Fruit fly (Drosophila melanogaster) whole organism, adult: ENCODE measurements around the gene CG1983.

Source experiments
- CG11617 ChIP-seq: fragments of 200-800 bp; sonication (Bioruptor generic); optimal IDR thresholded peaks from 2 replicates; lab custom pipeline; 2017; ENCODE audit warnings: mild to moderate bottlenecking, missing biosample characterization, missing genetic modification reagents, missing genetic modification characterization
- CG14711 ChIP-seq: fragments of 200-800 bp; sonication (Bioruptor generic); optimal IDR thresholded peaks from 2 replicates; lab custom pipeline; 2018; ENCODE audit warnings: missing biosample characterization, mild to moderate bottlenecking, missing genetic modification characterization, moderate library complexity
- CG33017 ChIP-seq: fragments of 200-800 bp; sonication (Bioruptor generic); optimal IDR thresholded peaks from 2 replicates; lab custom pipeline; 2018; ENCODE audit warnings: missing biosample characterization, mild to moderate bottlenecking, missing genetic modification characterization, moderate library complexity
- Clk ChIP-seq: fragments of 200-800 bp; sonication (Bioruptor generic); optimal IDR thresholded peaks from 2 replicates; lab custom pipeline; 2017; ENCODE audit warnings: missing biosample characterization, missing genetic modification characterization
- Mnt ChIP-seq: fragments of 200-800 bp; sonication (Bioruptor generic); optimal IDR thresholded peaks from 2 replicates; lab custom pipeline; 2016; ENCODE audit warnings: missing biosample characterization, mild to moderate bottlenecking, missing genetic modification characterization
- cnc ChIP-seq, 2 experiments: fragments of >200 bp; optimal IDR thresholded peaks; 2 replicates each; lab custom pipeline; 2017
- kay ChIP-seq: fragments of 200-800 bp; sonication (Bioruptor generic); peaks from one replicate; lab custom pipeline; 2016; ENCODE audit warnings: missing biosample characterization, missing genetic modification characterization, borderline replicate concordance
- pad ChIP-seq: fragments of 200-800 bp; sonication (Bioruptor generic); optimal IDR thresholded peaks from 3 replicates; lab custom pipeline; 2017; ENCODE audit warnings: missing biosample characterization, missing genetic modification characterization, mild to moderate bottlenecking, moderate library complexity, missing genetic modification reagents
- tj ChIP-seq: fragments of 200-800 bp; sonication (Bioruptor generic); optimal IDR thresholded peaks from 3 replicates; lab custom pipeline; 2017; ENCODE audit warnings: missing biosample characterization, mild to moderate bottlenecking, missing genetic modification characterization, moderate library complexity
- toe ChIP-seq: fragments of 200-800 bp; sonication (Bioruptor generic); optimal IDR thresholded peaks from 2 replicates; lab custom pipeline; 2016; ENCODE audit warnings: missing biosample characterization, missing genetic modification characterization

DNA sequence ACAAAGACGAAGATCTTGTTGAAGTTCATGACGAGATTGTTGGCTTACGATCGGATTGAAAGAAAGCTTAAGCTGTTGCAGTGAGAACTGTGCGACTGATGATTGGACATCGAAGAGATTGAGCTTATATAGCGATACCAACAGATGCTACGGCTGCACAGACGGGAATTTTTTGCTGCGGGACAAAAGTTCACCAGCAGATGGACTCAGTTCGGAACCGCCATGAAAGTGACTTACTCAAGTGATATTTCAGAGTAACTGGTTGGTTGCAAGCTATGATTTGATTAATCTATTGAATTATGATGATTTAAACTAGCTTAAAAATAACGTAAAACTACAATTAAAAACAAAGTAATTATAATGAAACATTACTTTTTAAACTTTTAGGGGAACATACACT is 36.2 kb upstream of the CG1983 start, which contains the start of gene CecB:
- no peak for TF ChIP-seq Mnt (GFP tag; lab: Kevin White, UChicago)
- no peak for TF ChIP-seq CG33017 (tag; lab: Kevin White, UChicago)
- no peak for TF ChIP-seq CG14711 (tag; lab: Kevin White, UChicago)
- no peak for TF ChIP-seq tj (GFP tag; lab: Kevin White, UChicago)
- TF ChIP-seq CG11617 (GFP tag; lab: Kevin White, UChicago) = no peak
- TF ChIP-seq kay = no peak
- no peak for TF ChIP-seq Clk (GFP tag; lab: Kevin White, UChicago)
- TF ChIP-seq toe (GFP tag; lab: Kevin White, UChicago) = no peak
- TF ChIP-seq pad = no peak
- TF ChIP-seq cnc (optimal IDR thresholded peaks at IDR 0.05; lab: Kevin White, UChicago) = no peak
